Fruit fly (Drosophila melanogaster) whole organism, embryonic: ENCODE results near the gene CG6693.

ENCODE experiments used
- Atf3 ChIP-seq: fragments of 200-800 bp; sonication (Bioruptor generic); optimal IDR thresholded peaks from 3 replicates; lab custom pipeline; 2016; ENCODE audit warnings: missing biosample characterization, missing genetic modification characterization
- CG10321 ChIP-seq: fragments of 200-800 bp; sonication (Bioruptor generic); IDR thresholded peaks from 2 replicates; pipeline ENCODE4 v1.3.6; 2022; ENCODE audit warnings: missing biosample characterization, missing genetic modification characterization
- CG11560 ChIP-seq: fragments of 200-800 bp; sonication (Bioruptor generic); IDR thresholded peaks from 3 replicates; pipeline ENCODE4 v1.3.6; 2022; ENCODE audit warnings: missing biosample characterization, missing genetic modification characterization
- CG13287 ChIP-seq: fragments of 200-800 bp; sonication (Bioruptor generic); IDR thresholded peaks from 2 replicates; pipeline ENCODE4 v1.3.6; 2022; ENCODE audit warnings: missing biosample characterization, missing genetic modification characterization; ENCODE audit not compliant: partially characterized antibody
- CG14014 ChIP-seq: fragments of 200-800 bp; sonication (Bioruptor generic); IDR thresholded peaks from 2 replicates; pipeline ENCODE4 v1.3.6; 2022; ENCODE audit warnings: missing biosample characterization, missing genetic modification characterization
- CG15073 ChIP-seq: fragments of 200-800 bp; sonication (Bioruptor generic); optimal IDR thresholded peaks from 2 replicates; lab custom pipeline; 2016; ENCODE audit warnings: missing biosample characterization, missing genetic modification characterization
- CG15479 ChIP-seq: fragments of 200-800 bp; sonication (Bioruptor generic); optimal IDR thresholded peaks from 3 replicates; lab custom pipeline; 2019; ENCODE audit warnings: missing biosample characterization, mild to moderate bottlenecking, missing genetic modification characterization, moderate library complexity
- CG16779 ChIP-seq: fragments of 200-800 bp; sonication (Bioruptor generic); IDR thresholded peaks from 2 replicates; pipeline ENCODE4 v1.3.6; 2022; ENCODE audit warnings: missing biosample characterization, missing genetic modification characterization
- CG17359 ChIP-seq: fragments of 200-800 bp; sonication (Bioruptor generic); optimal IDR thresholded peaks from 3 replicates; lab custom pipeline; 2018; ENCODE audit warnings: missing biosample characterization, mild to moderate bottlenecking, missing genetic modification characterization, moderate library complexity
- CG18599 ChIP-seq: fragments of 200-800 bp; sonication (Bioruptor generic); optimal IDR thresholded peaks from 3 replicates; lab custom pipeline; 2017; ENCODE audit warnings: missing biosample characterization, missing genetic modification characterization, mild to moderate bottlenecking, moderate library complexity, missing genetic modification reagents
- CG18764 ChIP-seq: fragments of 200-800 bp; sonication (Bioruptor generic); optimal IDR thresholded peaks from 3 replicates; lab custom pipeline; 2016; ENCODE audit warnings: missing biosample characterization, missing genetic modification characterization
- CG2202 ChIP-seq: fragments of 200-800 bp; sonication (Bioruptor generic); optimal IDR thresholded peaks from 2 replicates; lab custom pipeline; 2018; ENCODE audit warnings: missing biosample characterization, mild to moderate bottlenecking, missing genetic modification characterization
- CG3065 ChIP-seq: fragments of 200-800 bp; sonication (Bioruptor generic); optimal IDR thresholded peaks from 2 replicates; lab custom pipeline; 2016; ENCODE audit warnings: missing biosample characterization, missing genetic modification characterization
- CG3847 ChIP-seq: fragments of 200-800 bp; sonication (Bioruptor generic); IDR thresholded peaks from 2 replicates; pipeline ENCODE4 v1.3.6; 2022; ENCODE audit warnings: missing biosample characterization, missing genetic modification characterization
- CG42726 ChIP-seq: fragments of 200-800 bp; sonication (Bioruptor generic); IDR thresholded peaks from 2 replicates; pipeline ENCODE4 v1.3.6; 2022; ENCODE audit warnings: missing biosample characterization, missing genetic modification characterization; ENCODE audit not compliant: partially characterized antibody
- CG8388 ChIP-seq: fragments of 200-800 bp; sonication (Bioruptor generic); optimal IDR thresholded peaks from 2 replicates; lab custom pipeline; 2019; ENCODE audit warnings: missing biosample characterization, mild to moderate bottlenecking, missing genetic modification characterization, moderate library complexity
- CG9727 ChIP-seq: fragments of 200-800 bp; sonication (Bioruptor generic); optimal IDR thresholded peaks from 3 replicates; lab custom pipeline; 2017; ENCODE audit warnings: missing biosample characterization, mild to moderate bottlenecking, missing genetic modification characterization
- Dad ChIP-seq: fragments of 200-800 bp; sonication (Bioruptor generic); optimal IDR thresholded peaks from 3 replicates; lab custom pipeline; 2016; ENCODE audit warnings: missing biosample characterization, missing genetic modification characterization
- Fer3 ChIP-seq: fragments of 200-800 bp; sonication (Bioruptor generic); optimal IDR thresholded peaks from 2 replicates; lab custom pipeline; 2018; ENCODE audit warnings: missing biosample characterization, mild to moderate bottlenecking, missing genetic modification characterization, moderate library complexity
- H2.0 ChIP-seq: fragments of 200-800 bp; sonication (Bioruptor generic); IDR thresholded peaks from 2 replicates; pipeline ENCODE4 v1.3.6; 2022; ENCODE audit warnings: missing biosample characterization, missing genetic modification characterization
- Hey ChIP-seq: fragments of 200-800 bp; sonication (Bioruptor generic); optimal IDR thresholded peaks from 3 replicates; lab custom pipeline; 2018; ENCODE audit warnings: missing biosample characterization, mild to moderate bottlenecking, missing genetic modification characterization
- Hmx ChIP-seq: fragments of 200-800 bp; sonication (Bioruptor generic); optimal IDR thresholded peaks from 2 replicates; lab custom pipeline; 2016; ENCODE audit warnings: missing biosample characterization, missing genetic modification characterization
- Hr39 ChIP-seq: fragments of >200 bp; optimal IDR thresholded peaks from 2 replicates; lab custom pipeline; 2017
- Six4 ChIP-seq: fragments of 200-800 bp; sonication (Bioruptor generic); optimal IDR thresholded peaks from 2 replicates; lab custom pipeline; 2016; ENCODE audit warnings: missing biosample characterization, missing genetic modification characterization
- Sry-β ChIP-seq: fragments of 200-800 bp; sonication (Bioruptor generic); optimal IDR thresholded peaks from 2 replicates; lab custom pipeline; 2018; ENCODE audit warnings: missing biosample characterization, mild to moderate bottlenecking, missing genetic modification characterization, moderate library complexity
- Trl ChIP-seq, 3 experiments: fragments of >200 bp in 2 of 3; fragments of 200-800 bp in 1 of 3; sonication (Bioruptor generic) in 1 of 3; optimal IDR thresholded peaks; 2 replicates in 1 of 3; 3 replicates in 2 of 3; lab custom pipeline; 2016 to 2017; ENCODE audit warnings: missing biosample characterization in 1 of 3, missing genetic modification characterization in 1 of 3
- crc ChIP-seq: fragments of 200-800 bp; sonication (Bioruptor generic); optimal IDR thresholded peaks from 2 replicates; lab custom pipeline; 2016; ENCODE audit warnings: missing biosample characterization, missing genetic modification characterization
- croc ChIP-seq: fragments of 200-800 bp; sonication (Bioruptor generic); conservative IDR thresholded peaks from 3 replicates; pipeline ENCODE4 v1.3.6; 2022; ENCODE audit warnings: missing biosample characterization, missing genetic modification characterization
- dysf ChIP-seq: fragments of 200-800 bp; sonication (Bioruptor generic); IDR thresholded peaks from 3 replicates; pipeline ENCODE4 v1.3.6; 2022; ENCODE audit warnings: missing biosample characterization, missing genetic modification characterization
- esg ChIP-seq: fragments of 200-800 bp; sonication (Bioruptor generic); conservative IDR thresholded peaks from 2 replicates; pipeline ENCODE4 v1.3.6; 2022; ENCODE audit warnings: missing biosample characterization, missing genetic modification characterization
- gt ChIP-seq: fragments of 200-800 bp; sonication (Bioruptor generic); IDR thresholded peaks from 2 replicates; pipeline ENCODE4 v1.3.6; 2022; ENCODE audit warnings: missing biosample characterization, missing genetic modification characterization
- hb ChIP-seq: fragments of 200-800 bp; sonication (Bioruptor generic); IDR thresholded peaks from 3 replicates; pipeline ENCODE4 v1.3.6; 2022; ENCODE audit warnings: missing biosample characterization, missing genetic modification characterization; ENCODE audit not compliant: partially characterized antibody
- jigr1 ChIP-seq: fragments of 200-800 bp; sonication (Bioruptor generic); IDR thresholded peaks from 3 replicates; pipeline ENCODE4 v1.3.6; 2022; ENCODE audit warnings: missing biosample characterization, missing genetic modification characterization
- kah ChIP-seq: fragments of 200-800 bp; sonication (Bioruptor generic); optimal IDR thresholded peaks from 2 replicates; lab custom pipeline; 2018; ENCODE audit warnings: missing biosample characterization, mild to moderate bottlenecking, missing genetic modification characterization
- lola ChIP-seq, 3 experiments: fragments of >200 bp in 2 of 3; fragments of 200-800 bp in 1 of 3; sonication (Bioruptor generic) in 1 of 3; optimal IDR thresholded peaks; 2 replicates each; lab custom pipeline; 2017 to 2019; ENCODE audit warnings: missing biosample characterization in 3 of 3, missing genetic modification characterization in 3 of 3, mild to moderate bottlenecking in 1 of 3, moderate library complexity in 1 of 3
- nerfin-1 ChIP-seq: fragments of 200-800 bp; sonication (Bioruptor generic); optimal IDR thresholded peaks from 3 replicates; lab custom pipeline; 2019; ENCODE audit warnings: missing biosample characterization, mild to moderate bottlenecking, missing genetic modification characterization, moderate library complexity
- nmo ChIP-seq: fragments of 200-800 bp; sonication (Bioruptor generic); optimal IDR thresholded peaks from 2 replicates; lab custom pipeline; 2018; ENCODE audit warnings: missing biosample characterization, mild to moderate bottlenecking, missing genetic modification characterization, moderate library complexity
- odd ChIP-seq: fragments of 200-800 bp; sonication (Bioruptor generic); optimal IDR thresholded peaks from 2 replicates; lab custom pipeline; 2017; ENCODE audit warnings: missing biosample characterization, mild to moderate bottlenecking, missing genetic modification characterization
- otp ChIP-seq: fragments of 200-800 bp; sonication (Bioruptor generic); IDR thresholded peaks from 3 replicates; pipeline ENCODE4, ENCODE4 v1.3.6; 2022; ENCODE audit warnings: missing biosample characterization, missing genetic modification characterization
- pros ChIP-seq: fragments of 200-800 bp; sonication (Bioruptor generic); optimal IDR thresholded peaks from 3 replicates; lab custom pipeline; 2019; ENCODE audit warnings: missing biosample characterization, mild to moderate bottlenecking, missing genetic modification characterization, moderate library complexity
- pum ChIP-seq: fragments of 200-800 bp; sonication (Bioruptor generic); optimal IDR thresholded peaks from 2 replicates; lab custom pipeline; 2016; ENCODE audit warnings: missing biosample characterization, missing genetic modification characterization
- row ChIP-seq: fragments of 200-800 bp; sonication (Bioruptor generic); IDR thresholded peaks from 3 replicates; pipeline ENCODE4 v1.3.6; 2022; ENCODE audit warnings: missing biosample characterization, missing genetic modification characterization
- sima ChIP-seq: fragments of 200-800 bp; sonication (Bioruptor generic); optimal IDR thresholded peaks from 2 replicates; lab custom pipeline; 2016; ENCODE audit warnings: missing biosample characterization, missing genetic modification characterization
- sob ChIP-seq: fragments of 200-800 bp; sonication (Bioruptor generic); IDR thresholded peaks from 2 replicates; pipeline ENCODE4 v1.3.6; 2022; ENCODE audit warnings: missing biosample characterization, missing genetic modification characterization
- stwl ChIP-seq: fragments of 200-800 bp; sonication (Bioruptor generic); optimal IDR thresholded peaks from 3 replicates; lab custom pipeline; 2018; ENCODE audit warnings: missing biosample characterization, mild to moderate bottlenecking, missing genetic modification characterization, moderate library complexity
- toy ChIP-seq: fragments of 200-800 bp; sonication (Bioruptor generic); IDR thresholded peaks from 2 replicates; pipeline ENCODE4 v1.3.6; 2022; ENCODE audit warnings: missing biosample characterization, missing genetic modification characterization
- trem ChIP-seq: fragments of 200-800 bp; optimal IDR thresholded peaks from 3 replicates; lab custom pipeline; 2019; ENCODE audit warnings: missing biosample characterization, mild to moderate bottlenecking, missing genetic modification characterization, moderate library complexity
- tup ChIP-seq: fragments of 200-800 bp; sonication (Bioruptor generic); optimal IDR thresholded peaks from 2 replicates; lab custom pipeline; 2016; ENCODE audit warnings: missing biosample characterization, mild to moderate bottlenecking, missing genetic modification characterization, moderate library complexity
- unpg ChIP-seq: fragments of 200-800 bp; sonication (Bioruptor generic); optimal IDR thresholded peaks from 3 replicates; lab custom pipeline; 2018; ENCODE audit warnings: missing biosample characterization, mild to moderate bottlenecking, missing genetic modification characterization, moderate library complexity

CG6693 gene

DNA sequence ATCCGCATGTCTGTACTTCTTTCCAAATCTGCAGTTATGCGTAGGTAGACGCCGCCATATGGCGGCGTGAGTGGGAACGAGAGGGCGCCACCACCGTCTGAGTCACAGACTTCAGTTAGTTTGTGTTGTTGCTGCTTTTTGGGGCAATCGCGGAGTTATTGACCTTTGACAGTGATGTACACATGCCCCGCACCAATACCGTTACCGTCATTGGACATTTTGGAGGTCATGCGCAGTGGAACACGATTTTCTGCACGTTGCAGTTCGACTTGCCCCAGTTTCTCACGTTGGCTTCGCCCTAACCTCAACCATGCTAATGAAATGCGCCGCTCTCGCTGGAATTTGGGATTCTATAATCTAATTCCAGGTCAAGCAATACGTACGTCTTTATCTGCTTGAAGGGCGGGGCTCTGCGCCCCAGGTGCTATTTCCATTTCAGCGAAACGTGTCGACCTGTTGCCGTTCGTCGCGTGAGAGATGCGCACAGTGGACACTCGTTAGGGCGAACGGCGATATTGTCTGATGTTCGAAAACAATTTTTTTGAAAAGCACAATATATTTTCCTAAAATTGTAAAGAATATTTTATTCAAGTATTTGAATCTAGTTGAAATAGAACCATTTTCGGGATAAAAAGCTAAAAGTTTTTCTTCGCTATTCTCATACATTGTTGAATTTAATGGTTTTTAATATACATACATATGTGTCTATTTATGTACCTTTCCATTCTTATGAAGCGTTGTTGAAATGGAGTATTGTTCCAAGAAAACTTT is 10.0 kb downstream of the CG6693 start (continued):
- TF ChIP-seq Fer3 (tag; lab: Kevin White, UChicago) (peak; percentile 82), Six4 (GFP tag; lab: Kevin White, UChicago) (peak; percentile 60), CG3065 (GFP tag; lab: Kevin White, UChicago) (peak; percentile 55), pum (GFP tag; lab: Kevin White, UChicago) (peak; percentile 67), nmo (GFP tag; lab: Kevin White, UChicago) (peak; percentile 63), esg (GFP tag; lab: Robert Waterston, UW) (peak; percentile 52), otp (GFP tag; lab: Robert Waterston, UW) (no peak; the same call in 2 of the 3 replicates), tup (GFP tag; lab: Kevin White, UChicago) (no peak), CG42726 (GFP tag; lab: Robert Waterston, UW) (no peak), CG18764 (GFP tag; lab: Kevin White, UChicago) (peak; percentile 44), croc (GFP tag; lab: Robert Waterston, UW) (peak; percentile 17; the same call in 1 of the 3 replicates), dysf (GFP tag; lab: Robert Waterston, UW) (peak; percentile 82), Atf3 (peak; percentile 33), sima (no peak), CG3847 (GFP tag; lab: Robert Waterston, UW) (peak; percentile 56), unpg (GFP tag; lab: Kevin White, UChicago) (peak; percentile 65), pros (GFP tag; lab: Kevin White, UChicago) (peak; percentile 34), jigr1 (GFP tag; lab: Robert Waterston, UW) (no peak), lola (GFP tag; optimal IDR thresholded peaks at IDR 0.05; lab: Kevin White, UChicago) (peak in 1 of 3 experiments; percentile 49), odd (no peak), CG10321 (GFP tag; lab: Robert Waterston, UW) (peak; percentile 5; the same call in 1 of the 2 replicates), CG17359 (tag; lab: Kevin White, UChicago) (peak; percentile 73), CG14014 (GFP tag; lab: Robert Waterston, UW) (peak; percentile 80), Hey (tag; lab: Kevin White, UChicago) (peak; percentile 69), CG16779 (GFP tag; lab: Robert Waterston, UW) (peak; percentile 77), Hmx (GFP tag; lab: Kevin White, UChicago) (no peak), CG8388 (GFP tag; lab: Kevin White, UChicago) (peak; percentile 43), toy (GFP tag; lab: Robert Waterston, UW) (peak; percentile 35; the same call in 1 of the 2 replicates), CG18599 (peak; percentile 73), CG9727 (GFP tag; lab: Kevin White, UChicago) (peak; percentile 61), Hr39 (no peak), crc (GFP tag; lab: Kevin White, UChicago) (peak; percentile 41), CG11560 (no peak), trem (peak; percentile 39), CG13287 (GFP tag; lab: Robert Waterston, UW) (no peak; the same call in 1 of the 2 replicates), sob (GFP tag; lab: Robert Waterston, UW) (peak; percentile 69), H2.0 (GFP tag; lab: Robert Waterston, UW) (peak; percentile 64), CG15073 (GFP tag; lab: Kevin White, UChicago) (no peak), nerfin-1 (no peak), row (peak; percentile 96), Trl (optimal IDR thresholded peaks at IDR 0.05; lab: Kevin White, UChicago) (no peak), Trl (GFP tag; optimal IDR thresholded peaks at IDR 0.05; lab: Kevin White, UChicago) (peak; percentile 63), Dad (GFP tag; lab: Kevin White, UChicago) (peak; percentile 47), hb (GFP tag; lab: Robert Waterston, UW) (no peak), gt (GFP tag; lab: Robert Waterston, UW) (peak; percentile 33; the same call in 1 of the 2 replicates), stwl (tag; lab: Kevin White, UChicago) (no peak), Sry-β (GFP tag; lab: Kevin White, UChicago) (peak; percentile 90), CG2202 (tag; lab: Kevin White, UChicago) (no peak), kah (GFP tag; lab: Kevin White, UChicago) (peak; percentile 87), CG15479 (no peak)
